Worm (Caenorhabditis elegans): Measurements from ENCODE around the gene str-88.

Gene str-88

DNA sequence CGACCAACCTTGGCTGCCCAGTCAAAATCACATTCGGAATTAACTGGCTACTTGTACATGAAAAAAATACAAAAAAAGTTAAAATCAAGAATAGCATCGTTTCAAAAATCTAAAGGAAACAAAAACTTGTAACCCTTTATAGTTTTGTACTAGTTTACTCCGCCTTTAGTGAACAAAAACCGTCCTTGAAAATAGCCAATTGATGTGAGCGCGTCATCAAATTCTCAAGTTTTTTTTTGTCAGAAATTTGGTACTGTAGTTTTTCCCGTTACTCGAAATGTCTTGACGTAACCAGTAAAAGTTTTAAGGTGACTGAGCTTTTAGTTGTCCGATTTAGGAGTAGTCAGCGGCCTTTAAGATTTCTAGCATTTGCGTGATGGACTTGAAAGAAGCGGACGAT, 36.3 kb downstream of the str-88 start, which contains the start of gene C29F3.3:
TSS of gene C29F3.3 (minus strand) at position 101 of the 400 bp plus-strand sequence.
- TF ChIP-seq blmp-1 (tag; optimal IDR thresholded peaks at IDR 0.05) (no peak), flh-1 (GFP tag; optimal IDR thresholded peaks at IDR 0.05) (no peak), M03D4.4 (tag; optimal IDR thresholded peaks at IDR 0.05) (no peak), nhr-237 (tag; optimal IDR thresholded peaks at IDR 0.05) (no peak), ham-2 (GFP tag; optimal IDR thresholded peaks at IDR 0.05) (no peak), lin-13 (tag; optimal IDR thresholded peaks at IDR 0.05) (no peak), cnd-1 (tag; optimal IDR thresholded peaks at IDR 0.05) (no peak), zip-8 (tag; optimal IDR thresholded peaks at IDR 0.05) (no peak)

DNA sequence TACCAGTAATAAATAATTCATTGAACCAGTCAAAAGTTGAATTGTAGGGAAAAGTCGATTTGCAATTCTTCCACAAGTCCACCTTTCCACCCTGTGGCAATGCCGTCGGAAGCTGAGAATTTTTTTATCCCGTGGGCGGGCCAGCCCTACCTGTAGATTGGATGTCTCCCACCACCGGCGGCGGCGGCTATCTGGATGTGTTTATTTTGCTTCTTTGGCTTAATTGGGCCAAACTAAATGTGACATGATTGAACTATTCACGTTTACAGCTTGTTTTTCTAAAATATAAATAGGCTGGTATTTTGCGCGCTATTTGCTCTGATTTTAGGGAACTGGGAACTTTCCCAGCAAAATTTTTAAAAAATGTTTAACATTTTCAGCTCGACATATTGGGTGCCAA, 39.2 kb downstream of the str-88 start, which contains the start of gene wrt-8:
TSS of gene wrt-8 (minus strand) at position 101 of the 400 bp plus-strand sequence.
- TF ChIP-seq zip-8 (tag; optimal IDR thresholded peaks at IDR 0.05) (no peak), ces-1 (GFP tag; optimal IDR thresholded peaks at IDR 0.05) (no peak), pha-4 (tag; optimal IDR thresholded peaks at IDR 0.05) (no peak), ceh-43 (GFP tag; optimal IDR thresholded peaks at IDR 0.05) (no peak), hlh-1 (tag; optimal IDR thresholded peaks at IDR 0.05) (no peak), unc-62 (GFP tag; optimal IDR thresholded peaks at IDR 0.05) (no peak), lin-13 (tag; optimal IDR thresholded peaks at IDR 0.05) (no peak)

DNA sequence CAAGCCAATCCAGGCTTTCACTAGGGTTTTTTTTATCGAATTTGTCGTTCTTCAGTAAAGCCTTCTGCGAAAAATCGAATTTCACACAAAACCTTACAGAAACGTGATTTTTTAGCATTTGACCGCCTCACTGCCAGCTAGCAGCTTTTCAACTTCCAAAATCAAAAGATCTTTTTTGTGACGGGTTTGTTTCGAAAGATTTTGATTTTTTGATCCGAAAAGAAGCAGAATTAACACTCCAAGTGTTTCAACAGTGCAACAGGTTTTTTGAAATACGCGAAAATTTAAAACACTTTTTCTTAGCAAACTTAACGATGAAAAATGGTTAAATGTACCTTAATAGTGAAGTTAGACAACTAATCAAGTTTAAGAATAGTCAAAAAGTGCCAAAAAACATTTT, 42.2 kb downstream of the str-88 start, which contains the start of gene clec-229:
TSS of gene clec-229 (minus strand) at position 101 of the 400 bp plus-strand sequence.
- no peak for TF ChIP-seq pha-4 (tag; optimal IDR thresholded peaks at IDR 0.05)
- no peak for TF ChIP-seq mab-5 (tag; optimal IDR thresholded peaks at IDR 0.05)
- no peak for TF ChIP-seq bed-3 (GFP tag; optimal IDR thresholded peaks at IDR 0.05)
- TF ChIP-seq ceh-83 (GFP tag; optimal IDR thresholded peaks at IDR 0.05) = no peak
- TF ChIP-seq unc-62 (GFP tag; optimal IDR thresholded peaks at IDR 0.05) = no peak
- TF ChIP-seq ceh-43 (GFP tag; optimal IDR thresholded peaks at IDR 0.05) = no peak
- TF ChIP-seq cnd-1 (tag; optimal IDR thresholded peaks at IDR 0.05) = no peak
- TF ChIP-seq snpc-4 (tag; optimal IDR thresholded peaks at IDR 0.05) = no peak
- no peak for TF ChIP-seq nhr-2 (tag; optimal IDR thresholded peaks at IDR 0.05)
- TF ChIP-seq elt-1 (tag; optimal IDR thresholded peaks at IDR 0.05; ENCODE audit: borderline replicate concordance, insufficient read depth) = no peak
- TF ChIP-seq nhr-12 (tag; optimal IDR thresholded peaks at IDR 0.05) = no peak
- TF ChIP-seq sptf-1 (tag; optimal IDR thresholded peaks at IDR 0.05) = no peak
- no peak for TF ChIP-seq drap-1 (GFP tag; optimal IDR thresholded peaks at IDR 0.05)

DNA sequence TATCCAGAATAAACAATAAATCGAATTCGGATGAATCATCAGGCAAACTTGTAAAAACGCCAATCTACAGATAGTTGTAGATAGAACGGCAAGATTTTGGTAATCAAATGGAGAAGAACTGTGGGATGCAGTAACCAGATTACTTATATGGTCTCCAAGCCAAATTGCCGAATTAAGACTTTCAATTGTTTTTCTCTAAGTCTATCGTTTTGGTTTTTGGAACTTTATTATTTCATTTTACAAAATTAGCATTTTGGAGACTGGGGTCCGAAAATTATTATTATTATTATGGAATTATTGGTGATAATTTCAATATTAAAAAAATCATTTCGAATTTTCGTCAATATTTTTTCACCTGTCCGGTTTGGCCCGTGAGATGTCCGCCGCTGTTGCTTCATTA, 44.3 kb downstream of the str-88 start, which contains the start of gene clec-228:
TSS of gene clec-228 (minus strand) at position 101 of the 400 bp plus-strand sequence.
- no peak for TF ChIP-seq mab-5 (tag; optimal IDR thresholded peaks at IDR 0.05)
- TF ChIP-seq M03D4.4 (tag; optimal IDR thresholded peaks at IDR 0.05) = no peak
- no peak for TF ChIP-seq unc-120 (tag; optimal IDR thresholded peaks at IDR 0.05; ENCODE audit: poor library complexity, severe bottlenecking)

DNA sequence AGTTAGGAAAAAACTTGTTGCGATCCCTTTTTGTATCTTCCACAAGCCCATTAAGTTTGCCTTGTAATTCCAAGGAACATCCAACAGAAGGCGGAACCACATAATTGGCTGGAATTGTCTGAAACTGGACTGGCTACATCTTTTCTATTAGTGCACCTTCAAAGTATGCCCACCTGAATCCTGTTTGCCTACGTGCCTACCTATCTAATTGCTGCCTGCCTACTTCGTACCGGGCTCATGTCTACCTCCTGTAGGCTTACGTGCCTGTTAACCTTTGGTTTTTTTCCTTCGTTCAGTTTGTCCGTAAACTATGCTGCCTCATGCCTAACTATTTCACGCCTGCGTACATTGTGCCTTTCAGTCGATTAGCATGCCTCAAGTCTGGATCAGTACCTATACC, 46.2 kb downstream of the str-88 start, which contains the start of gene wrt-7:
TSS of gene wrt-7 (minus strand) at position 101 of the 400 bp plus-strand sequence.
- TF ChIP-seq unc-62 (GFP tag; optimal IDR thresholded peaks at IDR 0.05) (no peak), ceh-39 (tag; optimal IDR thresholded peaks at IDR 0.05) (no peak), blmp-1 (tag; optimal IDR thresholded peaks at IDR 0.05) (no peak), nhr-2 (tag; optimal IDR thresholded peaks at IDR 0.05) (no peak), sptf-1 (tag; optimal IDR thresholded peaks at IDR 0.05) (no peak)

DNA sequence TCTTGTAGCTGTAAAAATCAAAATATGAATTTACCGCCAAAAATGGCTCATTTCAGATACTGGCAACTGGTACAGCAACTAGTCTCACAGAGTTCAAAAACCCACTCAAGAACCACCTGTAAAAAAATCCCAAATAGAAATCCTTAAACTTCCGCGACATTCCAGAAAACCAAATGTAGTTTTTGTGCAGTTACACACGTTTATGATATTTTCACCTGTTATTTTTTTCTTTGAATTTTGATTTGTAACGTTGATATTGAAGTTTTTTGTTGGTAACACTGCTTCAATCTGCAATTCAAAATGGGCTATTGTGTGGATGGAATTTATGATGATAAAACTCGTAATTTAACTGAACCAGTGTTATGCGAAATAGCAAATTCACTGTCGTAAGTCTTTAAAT, 50.8 kb downstream of the str-88 start, which contains the start of gene srw-113:
TSS of gene srw-113 (plus strand) at position 301 of the 400 bp plus-strand sequence.
- no peak for TF ChIP-seq nhr-2 (tag; optimal IDR thresholded peaks at IDR 0.05)
- no peak for TF ChIP-seq ceh-83 (GFP tag; optimal IDR thresholded peaks at IDR 0.05)
- TF ChIP-seq drap-1 (GFP tag; optimal IDR thresholded peaks at IDR 0.05) = no peak
- TF ChIP-seq elt-3 (tag; optimal IDR thresholded peaks at IDR 0.05) = no peak

All from whole organism, mixed stage, embryonic.